Worm (Caenorhabditis elegans): ENCODE data around the gene C14C6.6.

C14C6.6 gene

ce11 chrV:547980-548379 is at the start of gene C14C6.6:
Gene C14C6.6 (minus strand): TSS chrV:548080.
- no peak for TF ChIP-seq hlh-6 (tag; optimal IDR thresholded peaks at IDR 0.05)
- no peak for TF ChIP-seq nhr-11 (tag; optimal IDR thresholded peaks at IDR 0.05)
- no peak for TF ChIP-seq npax-4 (tag; optimal IDR thresholded peaks at IDR 0.05)
- no peak for TF ChIP-seq ceh-2 (tag; optimal IDR thresholded peaks at IDR 0.05)
- no peak for TF ChIP-seq mec-3 (tag; optimal IDR thresholded peaks at IDR 0.05; ENCODE audit: borderline replicate concordance)
- TF ChIP-seq F13H6.1 (tag; optimal IDR thresholded peaks at IDR 0.05) = no peak
- no peak for TF ChIP-seq ceh-14 (tag; optimal IDR thresholded peaks at IDR 0.05)
- TF ChIP-seq pat-9 (tag; optimal IDR thresholded peaks at IDR 0.05) = no peak
- no peak for TF ChIP-seq hlh-8 (tag; optimal IDR thresholded peaks at IDR 0.05)
- TF ChIP-seq nfya-1 (tag; optimal IDR thresholded peaks at IDR 0.05) = no peak
- TF ChIP-seq sdc-2 (tag; optimal IDR thresholded peaks at IDR 0.05) = no peak
- no peak for TF ChIP-seq tbx-2 (tag; optimal IDR thresholded peaks at IDR 0.05)
- no peak for TF ChIP-seq ceh-19 (GFP tag; optimal IDR thresholded peaks at IDR 0.05)

ce11 chrV:596923-597322 is 49.0 kb upstream of the C14C6.6 start:
- TF ChIP-seq elt-2 (tag; optimal IDR thresholded peaks at IDR 0.05) (no peak), fkh-6 (tag; optimal IDR thresholded peaks at IDR 0.05) (no peak), dve-1 (tag; optimal IDR thresholded peaks at IDR 0.05) (no peak), che-1 (tag; optimal IDR thresholded peaks at IDR 0.05) (no peak), ama-1 (optimal IDR thresholded peaks at IDR 0.05) (no peak), ets-4 (tag; optimal IDR thresholded peaks at IDR 0.05) (no peak), sox-2 (GFP tag; IDR thresholded peaks at IDR 0.05) (no peak), fax-1 (tag; optimal IDR thresholded peaks at IDR 0.05) (no peak), nhr-232 (tag; optimal IDR thresholded peaks at IDR 0.05) (no peak), npax-4 (tag; optimal IDR thresholded peaks at IDR 0.05) (no peak), ceh-48 (tag; optimal IDR thresholded peaks at IDR 0.05) (no peak), pax-1 (tag; optimal IDR thresholded peaks at IDR 0.05) (no peak), sdc-2 (tag; optimal IDR thresholded peaks at IDR 0.05) (no peak), ceh-14 (tag; optimal IDR thresholded peaks at IDR 0.05) (no peak), lin-11 (tag; optimal IDR thresholded peaks at IDR 0.05) (no peak), unc-55 (GFP tag; optimal IDR thresholded peaks at IDR 0.05) (no peak), hlh-8 (tag; optimal IDR thresholded peaks at IDR 0.05) (no peak)

DNA sequence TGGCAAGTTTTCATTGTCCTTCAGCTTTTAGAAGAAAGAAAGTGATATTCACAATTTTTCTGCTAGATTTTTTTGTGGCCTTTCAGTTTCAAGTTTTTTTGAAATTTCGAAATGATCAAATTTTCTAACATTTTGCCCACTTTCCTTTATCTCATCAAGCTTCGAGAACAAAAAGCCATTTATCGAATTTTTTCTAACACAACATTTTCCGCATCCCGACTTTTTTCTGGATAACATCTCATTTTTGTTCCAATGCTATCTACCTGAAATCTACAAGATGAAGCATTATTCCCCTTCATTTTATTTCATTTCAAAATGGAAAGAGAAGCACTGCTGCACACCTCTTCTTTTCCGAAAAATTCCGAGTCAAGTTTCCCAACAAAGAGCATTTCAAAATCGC is 45.1 kb upstream of the C14C6.6 start, which contains the start of gene ZK488.5:
TSS of gene ZK488.5 (plus strand) at position 301 of the 400 bp plus-strand sequence.
- TF ChIP-seq mec-3 (tag; optimal IDR thresholded peaks at IDR 0.05; ENCODE audit: borderline replicate concordance) (no peak), dve-1 (tag; optimal IDR thresholded peaks at IDR 0.05) (no peak), lin-11 (tag; optimal IDR thresholded peaks at IDR 0.05) (no peak)

DNA sequence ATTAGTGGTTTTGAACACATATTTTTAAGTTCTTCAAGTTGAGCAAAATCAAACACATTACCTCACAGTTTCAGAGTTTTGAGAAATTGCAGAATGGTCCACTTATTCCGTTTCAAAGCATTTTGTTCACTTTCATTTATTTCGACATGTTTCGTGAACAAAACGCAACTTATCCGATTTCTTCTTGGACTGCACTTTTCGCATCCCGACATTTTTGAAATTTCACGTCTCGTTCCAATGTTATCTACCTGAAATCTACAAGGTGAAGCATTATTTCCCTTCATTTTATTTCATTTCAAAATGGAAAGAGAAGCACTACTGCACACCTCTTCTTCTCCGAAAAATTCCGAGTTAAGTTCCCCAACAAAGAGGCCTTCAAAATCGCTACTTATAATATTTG is 42.3 kb upstream of the C14C6.6 start, which contains the start of gene ZK488.6:
TSS of gene ZK488.6 (plus strand) at position 301 of the 400 bp plus-strand sequence.
- TF ChIP-seq pha-2 (tag; optimal IDR thresholded peaks at IDR 0.05) (no peak), ceh-48 (tag; optimal IDR thresholded peaks at IDR 0.05) (no peak), Y22D7AL.16 (tag; optimal IDR thresholded peaks at IDR 0.05) (no peak), ref-2 (tag; optimal IDR thresholded peaks at IDR 0.05) (no peak), hlh-13 (GFP tag; optimal IDR thresholded peaks at IDR 0.05) (no peak), ztf-16 (tag; optimal IDR thresholded peaks at IDR 0.05) (no peak), tbx-2 (tag; optimal IDR thresholded peaks at IDR 0.05) (no peak), dve-1 (tag; optimal IDR thresholded peaks at IDR 0.05) (no peak), C08G9.2 (tag; optimal IDR thresholded peaks at IDR 0.05) (no peak), pat-9 (tag; optimal IDR thresholded peaks at IDR 0.05) (no peak), ceh-45 (GFP tag; IDR thresholded peaks at IDR 0.05) (no peak), hlh-30 (tag; optimal IDR thresholded peaks at IDR 0.05; ENCODE audit: insufficient read depth) (no peak), fkh-10 (GFP tag; optimal IDR thresholded peaks at IDR 0.05) (no peak), fax-1 (tag; optimal IDR thresholded peaks at IDR 0.05) (no peak), unc-55 (GFP tag; optimal IDR thresholded peaks at IDR 0.05) (no peak), nhr-11 (tag; optimal IDR thresholded peaks at IDR 0.05) (no peak), ceh-6 (GFP tag; optimal IDR thresholded peaks at IDR 0.05) (no peak), eyg-1 (tag; optimal IDR thresholded peaks at IDR 0.05) (no peak), ceh-9 (tag; optimal IDR thresholded peaks at IDR 0.05) (no peak)

Measured in whole organism, late embryonic.